Fruit fly (Drosophila melanogaster) Kc167 (cell line): Measurements from ENCODE around the gene CG34426.

Experiments
- Myc ChIP-seq: fragments of >200 bp; optimal IDR thresholded peaks from 2 replicates; lab custom pipeline; 2017; ENCODE audit warnings: missing external identifiers
- h ChIP-seq: fragments of >200 bp; optimal IDR thresholded peaks from 3 replicates; lab custom pipeline; 2018; ENCODE audit warnings: missing external identifiers
- psq ChIP-seq: fragments of >200 bp; optimal IDR thresholded peaks from 2 replicates; lab custom pipeline; 2017; ENCODE audit warnings: missing external identifiers
- ttk ChIP-seq: sonication (Bioruptor generic); optimal IDR thresholded peaks from 2 replicates; lab custom pipeline; 2017; ENCODE audit warnings: missing external identifiers

DNA sequence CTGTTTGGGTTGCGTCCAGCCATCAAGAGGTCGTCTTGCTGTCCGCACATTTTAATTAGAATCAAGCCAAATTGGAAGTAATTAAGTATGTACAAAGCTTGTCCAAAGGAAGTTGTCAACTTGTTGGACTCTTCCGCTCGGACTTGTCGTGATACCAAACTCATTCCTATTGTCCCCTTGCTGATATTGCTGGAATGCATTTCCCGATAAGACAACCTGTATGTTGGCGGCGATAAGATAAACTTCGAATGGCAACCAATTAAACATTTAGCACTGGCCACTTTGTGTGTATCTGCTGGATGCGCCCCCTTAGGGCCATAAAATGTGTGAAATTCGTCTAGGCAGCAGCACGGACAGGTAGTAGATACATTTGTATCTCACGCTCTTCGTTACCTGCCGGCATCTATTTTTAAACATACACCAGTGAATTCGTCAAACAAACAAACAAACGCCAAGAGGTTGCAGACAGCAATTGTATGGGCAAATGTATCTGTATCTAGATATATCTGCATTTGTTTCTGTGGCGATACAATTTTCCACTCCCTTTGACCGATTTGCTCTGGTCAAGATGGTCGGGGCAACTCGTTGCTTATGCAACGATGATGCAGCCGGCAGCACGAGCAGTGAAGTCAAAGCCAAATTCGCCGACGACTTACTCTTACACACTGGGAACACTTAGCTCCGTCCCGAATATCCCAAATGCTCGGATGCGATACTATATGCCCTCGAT, 30.6 kb downstream of the CG34426 start:
- TF ChIP-seq Myc (lab: Kevin White, UChicago), result no peak
- no peak for TF ChIP-seq ttk (lab: Kevin White, UChicago)
- TF ChIP-seq h, result no peak
- no peak for TF ChIP-seq psq (lab: Kevin White, UChicago)
